Worm (Caenorhabditis elegans) whole organism, L1 larva: Measurements from ENCODE around the gene rbm-22.
A peak's percentile ranks its signal among the peaks of the same experiment; 100 is the strongest.

Experiments
- C16A3.4 ChIP-seq: fragments of 150-350 bp; optimal IDR thresholded peaks from 2 replicates; lab custom pipeline; 2014; ENCODE audit warnings: missing biosample characterization, missing genetic modification characterization
- C34B4.2 ChIP-seq: sonication (generic microtip); optimal IDR thresholded peaks from 2 replicates; lab custom pipeline; 2017; ENCODE audit warnings: mild to moderate bottlenecking, missing genetic modification characterization, missing compliant biosample characterization
- F16B12.6 ChIP-seq: fragments of 150-350 bp; optimal IDR thresholded peaks from 2 replicates; lab custom pipeline; 2014; ENCODE audit warnings: missing biosample characterization, missing genetic modification characterization
- alr-1 ChIP-seq: fragments of 200-800 bp; sonication (Bioruptor generic); optimal IDR thresholded peaks from 2 replicates; lab custom pipeline; 2018; ENCODE audit warnings: borderline replicate concordance, mild to moderate bottlenecking, missing genetic modification characterization, missing compliant biosample characterization
- ama-1 ChIP-seq: fragments of 150-350 bp; optimal IDR thresholded peaks from 2 replicates; lab custom pipeline; 2014
- blmp-1 ChIP-seq: fragments of 150-350 bp; optimal IDR thresholded peaks from 2 replicates; lab custom pipeline; 2014; ENCODE audit warnings: missing biosample characterization, missing genetic modification characterization
- ceh-63 ChIP-seq: fragments of 200-800 bp; sonication (Bioruptor generic); optimal IDR thresholded peaks from 2 replicates; lab custom pipeline; 2018; ENCODE audit warnings: mild to moderate bottlenecking, missing genetic modification characterization, missing compliant biosample characterization
- ceh-8 ChIP-seq: fragments of 200-800 bp; sonication (Bioruptor generic); optimal IDR thresholded peaks from 2 replicates; lab custom pipeline; 2018; ENCODE audit warnings: mild to moderate bottlenecking, missing genetic modification characterization, moderate library complexity, missing compliant biosample characterization
- ceh-82 ChIP-seq, 3 experiments: fragments of 150-350 bp in 1 of 3; sonication (generic microtip) in 2 of 3; optimal IDR thresholded peaks; 2 replicates each; lab custom pipeline; 2014 to 2017; ENCODE audit warnings: missing biosample characterization in 3 of 3, missing genetic modification characterization in 3 of 3
- ceh-90 ChIP-seq: sonication (generic microtip); optimal IDR thresholded peaks from 2 replicates; lab custom pipeline; 2016; ENCODE audit warnings: missing genetic modification characterization, missing compliant biosample characterization
- ces-1 ChIP-seq: fragments of 150-350 bp; optimal IDR thresholded peaks from 2 replicates; lab custom pipeline; 2014; ENCODE audit warnings: missing biosample characterization, missing genetic modification reagents, missing genetic modification characterization
- dpl-1 ChIP-seq, 3 experiments: fragments of 150-350 bp in 2 of 3; sonication (generic microtip) in 1 of 3; optimal IDR thresholded peaks; 2 replicates each; lab custom pipeline; 2014 to 2017; ENCODE audit warnings: missing biosample characterization in 3 of 3, missing genetic modification characterization in 3 of 3, missing genetic modification reagents in 3 of 3
- dsc-1 ChIP-seq: sonication (generic microtip); optimal IDR thresholded peaks from 2 replicates; lab custom pipeline; 2016; ENCODE audit warnings: mild to moderate bottlenecking, missing genetic modification characterization, missing compliant biosample characterization
- ets-5 ChIP-seq: fragments of 200-800 bp; sonication (Bioruptor generic); IDR thresholded peaks from 2 replicates; pipeline ENCODE4 v1.3.6; 2022; ENCODE audit warnings: missing genetic modification characterization, missing compliant biosample characterization
- hlh-17 ChIP-seq: fragments of 200-800 bp; sonication (Bioruptor generic); optimal IDR thresholded peaks from 2 replicates; lab custom pipeline; 2018; ENCODE audit warnings: missing genetic modification characterization, mild to moderate bottlenecking, missing compliant biosample characterization, moderate library complexity, borderline replicate concordance
- hlh-4 ChIP-seq: sonication (generic microtip); optimal IDR thresholded peaks from 2 replicates; lab custom pipeline; 2016; ENCODE audit warnings: mild to moderate bottlenecking, missing genetic modification characterization, missing compliant biosample characterization
- hpl-2 ChIP-seq: fragments of 150-350 bp; optimal IDR thresholded peaks from 2 replicates; lab custom pipeline; 2014; ENCODE audit warnings: missing biosample characterization, missing genetic modification reagents, missing genetic modification characterization
- isw-1 ChIP-seq: fragments of 200-800 bp; sonication (Bioruptor generic); IDR thresholded peaks from 2 replicates; pipeline ENCODE4 v1.3.6; 2022; ENCODE audit warnings: missing genetic modification characterization, missing compliant biosample characterization
- jun-1 ChIP-seq: fragments of 150-350 bp; optimal IDR thresholded peaks from 2 replicates; lab custom pipeline; 2014; ENCODE audit warnings: missing biosample characterization, missing genetic modification reagents, missing genetic modification characterization
- lin-13 ChIP-seq: fragments of 150-350 bp; optimal IDR thresholded peaks from 2 replicates; lab custom pipeline; 2014; ENCODE audit warnings: missing biosample characterization, missing genetic modification reagents, missing genetic modification characterization
- lin-14 ChIP-seq: fragments of 200-800 bp; sonication (Bioruptor generic); optimal IDR thresholded peaks from 2 replicates; lab custom pipeline; 2018; ENCODE audit warnings: mild to moderate bottlenecking, missing genetic modification characterization, moderate library complexity, missing compliant biosample characterization
- lin-35 ChIP-seq, 2 experiments: fragments of 150-350 bp; optimal IDR thresholded peaks; 2 replicates each; lab custom pipeline; 2014; ENCODE audit warnings: missing biosample characterization in 2 of 2, missing genetic modification characterization in 2 of 2, missing genetic modification reagents in 2 of 2
- lin-39 ChIP-seq: fragments of 150-350 bp; optimal IDR thresholded peaks from 2 replicates; lab custom pipeline; 2014; ENCODE audit warnings: missing biosample characterization, missing genetic modification reagents, missing genetic modification characterization
- mdl-1 ChIP-seq, 2 experiments: fragments of 150-350 bp; optimal IDR thresholded peaks; 2 replicates each; lab custom pipeline; 2014 to 2017; ENCODE audit warnings: missing biosample characterization in 2 of 2, missing genetic modification characterization in 2 of 2, inconsistent platforms in 1 of 2
- mef-2 ChIP-seq: fragments of 150-350 bp; optimal IDR thresholded peaks from 2 replicates; lab custom pipeline; 2014; ENCODE audit warnings: missing biosample characterization, missing genetic modification characterization
- nhr-11 ChIP-seq: fragments of 150-350 bp; optimal IDR thresholded peaks from 2 replicates; lab custom pipeline; 2014; ENCODE audit warnings: missing biosample characterization, missing genetic modification characterization
- nhr-237 ChIP-seq: fragments of 150-350 bp; optimal IDR thresholded peaks from 2 replicates; lab custom pipeline; 2014; ENCODE audit warnings: missing biosample characterization, missing genetic modification characterization
- nhr-71 ChIP-seq: sonication (generic microtip); optimal IDR thresholded peaks from 2 replicates; lab custom pipeline; 2016; ENCODE audit warnings: mild to moderate bottlenecking, missing genetic modification characterization, moderate library complexity, missing compliant biosample characterization
- nhr-76 ChIP-seq: sonication (generic microtip); optimal IDR thresholded peaks from 2 replicates; lab custom pipeline; 2017; ENCODE audit warnings: missing biosample characterization, missing genetic modification characterization
- nhr-77 ChIP-seq: fragments of 150-350 bp; optimal IDR thresholded peaks from 2 replicates; lab custom pipeline; 2014; ENCODE audit warnings: missing biosample characterization, missing genetic modification characterization
- nhr-84 ChIP-seq: sonication (generic microtip); optimal IDR thresholded peaks from 2 replicates; lab custom pipeline; 2017; ENCODE audit warnings: missing biosample characterization, missing genetic modification characterization
- nhr-85 ChIP-seq: sonication (generic microtip); peaks from one replicate; lab custom pipeline; 2016; ENCODE audit warnings: missing genetic modification characterization, inconsistent platforms, missing compliant biosample characterization
- nhr-90 ChIP-seq: sonication (generic microtip); optimal IDR thresholded peaks from 2 replicates; lab custom pipeline; 2016; ENCODE audit warnings: mild to moderate bottlenecking, missing genetic modification characterization, missing compliant biosample characterization; ENCODE audit not compliant: poor library complexity
- pax-3 ChIP-seq: fragments of 200-800 bp; sonication (Bioruptor generic); optimal IDR thresholded peaks from 2 replicates; lab custom pipeline; 2018; ENCODE audit warnings: mild to moderate bottlenecking, missing genetic modification characterization, moderate library complexity, missing compliant biosample characterization
- pqm-1 ChIP-seq: sonication (generic microtip); optimal IDR thresholded peaks from 3 replicates; lab custom pipeline; 2017; ENCODE audit warnings: missing biosample characterization, missing genetic modification characterization
- snpc-4 ChIP-seq: fragments of 150-350 bp; optimal IDR thresholded peaks from 2 replicates; lab custom pipeline; 2014; ENCODE audit warnings: missing biosample characterization, missing genetic modification characterization
- snu-23 ChIP-seq: sonication (generic microtip); optimal IDR thresholded peaks from 2 replicates; lab custom pipeline; 2016; ENCODE audit warnings: missing genetic modification characterization, missing compliant biosample characterization
- sox-4 ChIP-seq: sonication (generic microtip); optimal IDR thresholded peaks from 2 replicates; lab custom pipeline; 2016; ENCODE audit warnings: missing genetic modification characterization, missing compliant biosample characterization
- sptf-1 ChIP-seq: fragments of 150-350 bp; optimal IDR thresholded peaks from 2 replicates; lab custom pipeline; 2014; ENCODE audit warnings: missing biosample characterization, missing genetic modification characterization
- swsn-7 ChIP-seq: sonication (generic microtip); optimal IDR thresholded peaks from 2 replicates; lab custom pipeline; 2016; ENCODE audit warnings: missing genetic modification characterization, missing compliant biosample characterization
- tlp-1 ChIP-seq: fragments of 150-350 bp; optimal IDR thresholded peaks from 2 replicates; lab custom pipeline; 2014; ENCODE audit warnings: missing biosample characterization, missing genetic modification characterization
- unc-62 ChIP-seq: fragments of 150-350 bp; optimal IDR thresholded peaks from 2 replicates; lab custom pipeline; 2014; ENCODE audit warnings: missing biosample characterization, missing genetic modification reagents, missing genetic modification characterization
- unc-86 ChIP-seq: sonication (generic microtip); optimal IDR thresholded peaks from 2 replicates; lab custom pipeline; 2016; ENCODE audit warnings: missing genetic modification characterization, missing compliant biosample characterization
- vab-15 ChIP-seq: sonication (generic microtip); optimal IDR thresholded peaks from 2 replicates; lab custom pipeline; 2017; ENCODE audit warnings: missing genotype, mild to moderate bottlenecking, missing genetic modification characterization, missing compliant biosample characterization
- xbp-1 ChIP-seq: sonication (generic microtip); optimal IDR thresholded peaks from 2 replicates; lab custom pipeline; 2016; ENCODE audit warnings: missing genetic modification characterization, missing compliant biosample characterization
- zip-4 ChIP-seq: fragments of 200-800 bp; sonication (Bioruptor generic); optimal IDR thresholded peaks from 2 replicates; lab custom pipeline; 2018; ENCODE audit warnings: mild to moderate bottlenecking, missing genetic modification characterization, moderate library complexity, missing compliant biosample characterization

The rbm-22 gene

DNA sequence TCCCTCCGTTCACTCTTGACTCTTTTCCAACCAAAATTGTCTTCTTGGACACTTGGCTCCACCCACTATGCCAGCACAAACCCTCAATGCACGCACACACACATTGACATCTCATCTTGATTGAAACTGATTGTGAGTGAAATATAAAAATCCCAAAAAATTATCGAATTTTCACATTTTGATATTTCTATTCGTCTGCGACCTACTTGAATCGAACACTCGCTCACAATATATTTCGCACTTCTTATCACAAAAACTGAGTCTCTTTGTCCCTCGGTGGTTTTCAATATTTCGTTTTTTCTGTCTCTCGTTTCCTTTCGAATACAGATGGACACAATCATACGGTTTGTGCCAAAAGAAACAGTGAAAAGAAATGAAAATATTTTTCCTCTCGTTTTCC lies 41.1 kb upstream of the rbm-22 start:
- TF ChIP-seq lin-13 (GFP tag; lab: Kevin White, UChicago) = no peak
- TF ChIP-seq blmp-1 = peak; percentile 12
- peak in 1 of 2 experiments; percentile 24 for TF ChIP-seq lin-35 (GFP tag; optimal IDR thresholded peaks at IDR 0.05; lab: Kevin White, UChicago)

DNA sequence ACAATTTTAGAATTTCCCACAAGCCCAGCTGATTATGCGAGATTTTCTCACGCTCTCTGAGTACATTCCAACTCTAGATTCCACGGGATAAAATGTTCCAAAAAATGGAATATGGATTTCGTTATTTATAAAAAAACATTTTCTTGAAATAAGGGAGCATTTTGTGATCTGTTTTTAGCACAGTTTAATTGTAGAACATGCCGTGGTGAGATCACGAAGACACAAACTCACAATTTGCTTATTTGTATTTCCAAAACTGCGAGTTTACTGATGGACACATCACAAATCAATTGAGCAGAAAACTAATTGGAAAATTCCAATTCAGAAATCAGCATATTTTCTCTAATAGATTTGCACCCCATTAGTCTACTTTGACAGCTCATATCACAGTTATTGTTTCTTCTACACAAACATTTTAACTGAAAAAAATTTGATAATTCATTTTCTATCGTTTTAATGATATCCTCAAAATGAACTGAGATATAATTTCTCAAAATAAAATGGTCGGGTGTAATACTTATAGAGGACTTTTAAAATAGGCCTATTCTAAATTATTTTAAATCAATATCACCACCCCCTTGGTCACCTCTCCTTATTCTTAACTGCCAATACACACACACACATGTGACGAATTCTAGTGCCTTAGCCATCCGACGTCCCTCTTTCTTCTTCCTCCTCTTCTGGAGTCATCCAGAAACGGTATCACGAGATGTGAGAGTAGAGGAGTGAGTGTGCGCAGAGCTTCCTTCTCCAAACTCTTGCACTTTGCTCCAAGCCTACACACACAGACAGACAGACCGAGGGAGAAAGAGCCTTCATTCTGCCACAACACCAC lies 40.1 kb upstream of the rbm-22 start:
- TF ChIP-seq nhr-71 (tag; lab: Kevin White, UChicago) (no peak), sptf-1 (tag; lab: Kevin White, UChicago) (no peak), ama-1 (lab: Kevin White, UChicago) (no peak), snu-23 (no peak), ceh-82 (tag; optimal IDR thresholded peaks at IDR 0.05; lab: Kevin White, UChicago) (peak in 1 of 3 experiments; percentile 38)

ce11 chrIV:10821672-10822304 lies 39.4 kb upstream of the rbm-22 start:
- no peak for TF ChIP-seq lin-39
- TF ChIP-seq mef-2 = no peak
- peak; percentile 39 to 55 (median 44) for TF ChIP-seq dpl-1 (GFP tag; optimal IDR thresholded peaks at IDR 0.05; lab: Kevin White, UChicago)
- peak; percentile 94 for TF ChIP-seq C16A3.4 (tag; lab: Kevin White, UChicago)
- peak; percentile 25 for TF ChIP-seq F16B12.6
- peak; percentile 75 to 84 for TF ChIP-seq lin-35 (GFP tag; optimal IDR thresholded peaks at IDR 0.05; lab: Kevin White, UChicago)
- TF ChIP-seq lin-13 (GFP tag; lab: Kevin White, UChicago) = peak; percentile 83
- peak; percentile 69 for TF ChIP-seq pax-3 (tag; lab: Kevin White, UChicago)
- no peak for TF ChIP-seq ces-1 (GFP tag; lab: Kevin White, UChicago)
- no peak for TF ChIP-seq vab-15
- TF ChIP-seq nhr-11 = peak; percentile 12
- no peak for TF ChIP-seq nhr-76 (tag; lab: Kevin White, UChicago)
- no peak for TF ChIP-seq nhr-84
- TF ChIP-seq mdl-1 (tag; optimal IDR thresholded peaks at IDR 0.05; lab: Kevin White, UChicago) = peak in 1 of 2 experiments; percentile 84
- TF ChIP-seq hlh-17 (GFP tag; lab: Kevin White, UChicago) = no peak
- TF ChIP-seq xbp-1 (tag; lab: Kevin White, UChicago) = peak; percentile 63
- peak; percentile 67 for TF ChIP-seq nhr-90 (tag; lab: Kevin White, UChicago)
- peak; percentile 16 for TF ChIP-seq dsc-1
- no peak for TF ChIP-seq hlh-4 (tag; lab: Kevin White, UChicago)
- TF ChIP-seq swsn-7 (tag; lab: Kevin White, UChicago) = peak; percentile 84
- no peak for TF ChIP-seq pqm-1 (tag; lab: Kevin White, UChicago)
- TF ChIP-seq tlp-1 = no peak
- TF ChIP-seq zip-4 (GFP tag; lab: Kevin White, UChicago) = no peak
- no peak for TF ChIP-seq sox-4 (tag; lab: Kevin White, UChicago)
- TF ChIP-seq unc-86 (tag; lab: Kevin White, UChicago) = peak; percentile 84
- TF ChIP-seq ceh-8 (GFP tag; lab: Kevin White, UChicago) = peak; percentile 41
- peak; percentile 39 for TF ChIP-seq isw-1 (GFP tag; lab: Robert Waterston, UW)
- no peak for TF ChIP-seq C34B4.2
- TF ChIP-seq hpl-2 (GFP tag; lab: Kevin White, UChicago) = no peak
- no peak for TF ChIP-seq ama-1 (lab: Kevin White, UChicago)
- no peak for TF ChIP-seq alr-1 (tag; lab: Kevin White, UChicago)
- TF ChIP-seq unc-62 (GFP tag; lab: Kevin White, UChicago) = no peak
- TF ChIP-seq ceh-63 = no peak
- TF ChIP-seq nhr-71 (tag; lab: Kevin White, UChicago) = peak; percentile 88
- peak; percentile 93 for TF ChIP-seq lin-14 (GFP tag; lab: Kevin White, UChicago)
- peak; percentile 88 for TF ChIP-seq nhr-77 (tag; lab: Kevin White, UChicago)
- peak; percentile 92 for TF ChIP-seq nhr-85 (tag; lab: Kevin White, UChicago)
- TF ChIP-seq ets-5 (GFP tag; lab: Robert Waterston, UW) = no peak
- peak; percentile 58 to 83 (median 75) for TF ChIP-seq ceh-82 (tag; optimal IDR thresholded peaks at IDR 0.05; lab: Kevin White, UChicago)
- TF ChIP-seq ceh-90 = no peak
- TF ChIP-seq nhr-237 = peak; percentile 82
- peak; percentile 52 for TF ChIP-seq snpc-4
- peak; percentile 83 for TF ChIP-seq jun-1
